Fruit fly (Drosophila melanogaster): Measurements from ENCODE around the gene Coq8.

The Coq8 gene

DNA sequence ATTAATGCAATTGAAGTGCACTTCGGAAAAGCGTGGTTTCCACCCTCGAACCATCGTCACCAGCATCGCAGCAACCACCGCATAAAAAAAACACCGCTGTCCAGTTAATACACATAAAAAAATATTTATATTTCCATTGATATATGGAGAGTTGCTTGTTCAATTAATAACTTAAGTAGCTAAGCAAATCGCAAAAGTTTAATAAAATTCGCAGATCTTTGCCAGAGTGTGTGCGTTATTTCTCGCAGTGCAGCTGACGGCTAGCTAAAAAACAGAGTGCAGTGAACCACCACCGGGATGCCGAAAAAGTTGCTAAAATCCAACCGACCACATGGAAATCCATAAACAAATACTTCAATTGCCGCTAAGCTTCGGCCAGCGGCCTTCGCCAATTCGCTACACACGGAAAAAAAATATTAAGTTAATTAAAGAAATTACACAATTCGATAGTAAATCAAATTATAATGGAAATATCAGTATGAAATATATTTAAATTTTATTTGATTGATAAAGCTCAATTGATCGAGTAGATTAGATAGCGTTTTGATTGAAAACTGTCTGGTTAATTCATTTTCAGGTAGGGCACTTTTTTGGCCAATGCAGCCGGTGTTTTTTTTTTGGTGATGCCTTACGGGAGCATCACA lies 22.5 kb upstream of the Coq8 start (continued):
- TF ChIP-seq CG10274 (GFP tag; optimal IDR thresholded peaks at IDR 0.05) (peak; percentile 94), pzg (GFP tag; optimal IDR thresholded peaks at IDR 0.05) (no peak), TFAM (GFP tag; optimal IDR thresholded peaks at IDR 0.05) (no peak), CG11085 (GFP tag; IDR thresholded peaks at IDR 0.05) (no peak), dmrt99B (tag; optimal IDR thresholded peaks at IDR 0.05) (peak; percentile 60), dmrt11E (tag; optimal IDR thresholded peaks at IDR 0.05) (peak; percentile 45), CG3163 (GFP tag; optimal IDR thresholded peaks at IDR 0.05) (no peak), CG7271 (tag; optimal IDR thresholded peaks at IDR 0.05) (no peak), CG13624 (GFP tag; optimal IDR thresholded peaks at IDR 0.05) (no peak), da (GFP tag; optimal IDR thresholded peaks at IDR 0.05) (no peak), Gsc (GFP tag; IDR thresholded peaks at IDR 0.05) (no peak), Xbp1 (GFP tag; optimal IDR thresholded peaks at IDR 0.05) (peak; percentile 3), z (GFP tag; IDR thresholded peaks at IDR 0.05) (no peak), Dip3 (GFP tag; optimal IDR thresholded peaks at IDR 0.05) (no peak), Spps (tag; optimal IDR thresholded peaks at IDR 0.05) (no peak), fd64A (GFP tag; optimal IDR thresholded peaks at IDR 0.05) (no peak), Atf-2 (GFP tag; optimal IDR thresholded peaks at IDR 0.05) (no peak), CoRest (tag; optimal IDR thresholded peaks at IDR 0.05) (peak; percentile 36), Dek (tag; optimal IDR thresholded peaks at IDR 0.05) (no peak), CG32772 (GFP tag; IDR thresholded peaks at IDR 0.05) (no peak; the same call in 1 of the 2 replicates), CG1792 (GFP tag; optimal IDR thresholded peaks at IDR 0.05) (no peak), CG11247 (GFP tag; IDR thresholded peaks at IDR 0.05) (no peak), CG8924 (tag; optimal IDR thresholded peaks at IDR 0.05) (peak; percentile 16), mld (GFP tag; IDR thresholded peaks at IDR 0.05; ENCODE audit: partially characterized antibody) (no peak), CG7928 (GFP tag; optimal IDR thresholded peaks at IDR 0.05) (no peak), kah (GFP tag; optimal IDR thresholded peaks at IDR 0.05) (no peak), ranshi (GFP tag; IDR thresholded peaks at IDR 0.05) (peak; percentile 39; the same call in 1 of the 2 replicates), chif (GFP tag; optimal IDR thresholded peaks at IDR 0.05) (peak in 1 of 2 experiments; percentile 21), HmgZ (tag; optimal IDR thresholded peaks at IDR 0.05) (no peak), bab2 (GFP tag; optimal IDR thresholded peaks at IDR 0.05) (no peak), insv (GFP tag; optimal IDR thresholded peaks at IDR 0.05) (no peak), gsb (GFP tag; IDR thresholded peaks at IDR 0.05) (no peak), sisA (GFP tag; IDR thresholded peaks at IDR 0.05) (no peak), CG2199 (GFP tag; IDR thresholded peaks at IDR 0.05) (no peak), cwo (GFP tag; optimal IDR thresholded peaks at IDR 0.05) (no peak), CG10147 (GFP tag; optimal IDR thresholded peaks at IDR 0.05) (no peak), CG8478 (optimal IDR thresholded peaks at IDR 0.05) (no peak), CG17912 (GFP tag; optimal IDR thresholded peaks at IDR 0.05) (no peak), CG12236 (GFP tag; optimal IDR thresholded peaks at IDR 0.05) (no peak), fru (optimal IDR thresholded peaks at IDR 0.05) (no peak), Rfx (GFP tag; IDR thresholded peaks at IDR 0.05) (no peak), CG15696 (tag; optimal IDR thresholded peaks at IDR 0.05) (no peak), CG30431 (GFP tag; optimal IDR thresholded peaks at IDR 0.05) (peak; percentile 18), CG6683 (GFP tag; optimal IDR thresholded peaks at IDR 0.05) (no peak), Stat92E (GFP tag; optimal IDR thresholded peaks at IDR 0.05) (no peak), zen2 (GFP tag; IDR thresholded peaks at IDR 0.05; ENCODE audit: partially characterized antibody) (no peak), gcm2 (GFP tag; optimal IDR thresholded peaks at IDR 0.05) (no peak), CG31441 (GFP tag; IDR thresholded peaks at IDR 0.05) (peak; percentile 37), Hand (GFP tag; optimal IDR thresholded peaks at IDR 0.05) (no peak), cato (GFP tag; optimal IDR thresholded peaks at IDR 0.05; ENCODE audit: borderline replicate concordance) (no peak), twi (tag; optimal IDR thresholded peaks at IDR 0.05) (no peak)

All from whole organism, embryonic.